Fruit fly (Drosophila melanogaster): ENCODE data around the gene PNUTS.

Gene PNUTS

DNA sequence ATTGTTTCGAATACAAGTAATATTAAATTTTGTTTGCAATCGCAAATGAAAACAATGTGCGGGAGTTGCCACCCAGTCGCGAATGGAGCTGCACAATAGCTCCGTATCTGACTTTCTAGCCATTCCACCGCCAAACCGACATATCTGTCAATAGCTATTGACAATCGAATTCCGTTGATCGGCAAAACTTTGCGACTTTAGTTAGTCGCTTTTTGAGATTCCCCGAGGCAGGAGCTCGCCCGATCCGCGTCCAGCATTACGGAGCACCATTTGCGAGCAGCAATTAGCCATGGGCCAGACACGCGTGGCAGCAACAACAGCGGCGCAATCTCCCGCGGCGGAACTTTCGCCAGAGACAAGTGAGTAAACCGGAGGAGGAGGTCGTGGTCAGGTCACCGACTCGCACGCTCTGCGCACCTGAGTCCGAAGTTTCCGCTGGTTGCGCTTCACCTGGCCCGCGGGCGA, 17.6 kb upstream of the PNUTS start, which contains the start of the genes CG4291 and kraken:
Gene CG4291 (minus strand): TSS at position 84 of the 465 bp plus-strand sequence.
Gene kraken (plus strand): TSS at position 122 of the 465 bp plus-strand sequence.
- TF ChIP-seq CG8478 (optimal IDR thresholded peaks at IDR 0.05), result no peak
- no peak for TF ChIP-seq psq (optimal IDR thresholded peaks at IDR 0.05)
- no peak for TF ChIP-seq usp (GFP tag; optimal IDR thresholded peaks at IDR 0.05)
- TF ChIP-seq EcR (GFP tag; optimal IDR thresholded peaks at IDR 0.05), result no peak
- no peak for TF ChIP-seq pan (optimal IDR thresholded peaks at IDR 0.05)
- TF ChIP-seq Dll (optimal IDR thresholded peaks at IDR 0.05), result no peak

DNA sequence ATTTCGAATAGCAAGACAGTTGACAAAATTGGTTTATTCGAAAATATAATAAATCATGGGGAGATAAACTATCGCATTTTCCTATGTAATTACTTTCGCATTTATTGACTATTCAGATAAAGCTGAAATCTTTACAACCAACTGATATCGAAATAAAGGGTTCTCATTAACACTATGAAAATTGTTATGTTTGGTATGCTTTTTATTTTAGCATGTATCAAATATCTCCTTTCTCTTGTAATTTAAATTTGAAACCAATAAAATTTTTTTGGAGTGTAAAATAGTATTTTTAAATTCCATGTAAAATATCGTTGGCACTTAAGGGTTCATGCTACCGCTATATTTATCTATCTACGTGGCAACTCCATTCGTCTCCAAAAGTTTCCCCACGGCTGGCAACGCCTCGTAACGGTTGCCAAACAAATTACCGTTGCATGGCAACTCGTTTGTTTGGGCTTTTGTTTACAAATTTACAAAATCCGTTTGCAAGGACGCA, 15.2 kb upstream of the PNUTS start, which contains the start of gene CG13949:
Gene CG13949 (plus strand): TSS at position 286 of the 496 bp plus-strand sequence.
- no peak for TF ChIP-seq CG8478 (optimal IDR thresholded peaks at IDR 0.05)
- TF ChIP-seq usp (GFP tag; optimal IDR thresholded peaks at IDR 0.05), result no peak
- TF ChIP-seq pan (optimal IDR thresholded peaks at IDR 0.05), result no peak
- no peak for TF ChIP-seq EcR (GFP tag; optimal IDR thresholded peaks at IDR 0.05)
- TF ChIP-seq Dll (optimal IDR thresholded peaks at IDR 0.05), result no peak
- TF ChIP-seq psq (optimal IDR thresholded peaks at IDR 0.05), result no peak

DNA sequence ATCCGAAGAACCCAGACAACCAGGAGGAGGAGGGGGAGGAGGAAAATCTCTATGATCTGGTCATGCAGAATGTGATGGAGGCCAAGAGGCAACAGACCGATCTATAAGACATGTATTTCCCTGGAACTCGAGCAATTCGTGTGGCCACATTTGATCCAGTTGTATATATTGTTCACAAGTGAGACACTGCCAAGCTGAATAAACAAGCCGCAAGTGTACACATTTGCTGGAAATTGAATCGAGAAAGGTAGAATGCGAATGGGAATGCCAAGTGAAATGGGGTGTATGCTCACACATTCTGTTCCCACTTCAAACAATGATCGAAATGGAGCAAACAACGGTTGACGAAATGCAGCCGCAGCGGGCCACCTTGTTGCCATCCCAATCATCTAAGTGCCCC, 14.3 kb upstream of the PNUTS start:
- no peak for TF ChIP-seq usp (GFP tag; optimal IDR thresholded peaks at IDR 0.05)
- TF ChIP-seq pan (optimal IDR thresholded peaks at IDR 0.05), result no peak
- no peak for TF ChIP-seq Dll (optimal IDR thresholded peaks at IDR 0.05)
- no peak for TF ChIP-seq psq (optimal IDR thresholded peaks at IDR 0.05)
- no peak for TF ChIP-seq EcR (GFP tag; optimal IDR thresholded peaks at IDR 0.05)
- no peak for TF ChIP-seq CG8478 (optimal IDR thresholded peaks at IDR 0.05)

DNA sequence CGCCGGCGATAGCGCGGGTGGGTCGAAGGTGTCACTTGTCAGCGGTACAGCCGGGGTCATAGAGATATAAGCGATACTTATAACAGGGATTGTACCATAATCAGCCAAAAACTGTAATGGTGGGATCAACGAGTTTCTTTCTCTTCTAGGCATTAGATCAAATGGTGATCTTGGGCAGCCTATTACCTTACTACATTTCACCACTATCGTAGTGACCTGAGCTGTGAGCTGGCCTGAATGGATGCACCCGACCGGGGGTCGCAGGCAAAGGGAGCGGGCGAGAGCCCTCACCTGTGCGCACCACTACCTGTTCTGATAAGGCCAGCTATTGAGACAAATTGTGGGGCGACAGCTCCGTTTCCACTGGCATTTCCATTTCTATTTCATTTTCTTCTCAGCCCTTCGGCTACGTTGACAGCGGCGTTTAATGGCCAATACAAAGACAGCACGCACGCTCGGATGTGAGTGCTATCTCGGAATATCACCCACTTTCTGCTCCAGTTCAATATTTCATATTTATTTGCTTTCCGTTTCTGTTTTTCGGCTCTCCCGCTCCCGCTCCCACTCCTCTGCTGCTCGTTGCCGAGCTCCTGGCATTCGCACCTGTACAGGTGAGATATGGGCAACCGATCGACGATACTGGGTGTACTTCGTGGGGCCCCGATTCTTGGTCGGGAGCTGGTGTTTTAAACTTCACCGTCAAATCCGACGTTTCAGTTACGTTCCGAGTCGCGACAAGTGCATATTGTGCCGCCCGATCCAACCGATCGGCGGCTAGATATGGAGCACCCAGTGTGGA, 13.4 kb upstream of the PNUTS start:
- TF ChIP-seq pan (optimal IDR thresholded peaks at IDR 0.05) (no peak), CG8478 (optimal IDR thresholded peaks at IDR 0.05) (no peak), EcR (GFP tag; optimal IDR thresholded peaks at IDR 0.05) (no peak), psq (optimal IDR thresholded peaks at IDR 0.05) (no peak)

DNA sequence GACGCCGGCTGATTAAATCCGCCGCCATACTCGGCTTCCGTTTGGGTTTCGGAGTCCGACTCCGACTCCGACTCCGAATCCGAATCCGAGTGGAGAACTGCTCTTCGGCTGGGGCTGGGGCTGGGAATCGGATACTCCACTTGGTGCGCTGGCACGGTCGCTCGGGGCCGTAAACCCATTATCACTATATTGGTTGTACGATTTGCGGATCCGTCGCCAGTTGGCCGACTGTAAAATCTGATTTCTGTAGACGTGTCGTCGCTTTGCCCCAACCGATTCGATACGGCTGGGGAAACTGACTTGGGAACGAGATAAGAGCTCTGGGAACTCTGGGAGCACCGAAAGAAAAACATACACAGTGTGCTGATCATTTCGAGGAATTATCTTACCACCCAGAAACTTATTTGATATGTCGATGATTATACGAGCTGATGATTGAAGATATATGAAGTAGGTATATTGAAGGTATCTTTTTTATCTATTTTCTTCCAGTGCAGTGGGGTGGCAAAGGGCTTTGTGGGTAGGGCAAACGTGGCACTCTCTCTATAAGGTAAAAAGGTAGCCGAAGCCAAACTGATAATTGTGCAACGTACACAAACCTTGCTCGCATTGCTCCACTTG, 12.3 kb upstream of the PNUTS start:
- TF ChIP-seq psq (optimal IDR thresholded peaks at IDR 0.05) (no peak), CG8478 (optimal IDR thresholded peaks at IDR 0.05) (no peak), Dll (optimal IDR thresholded peaks at IDR 0.05) (no peak), usp (GFP tag; optimal IDR thresholded peaks at IDR 0.05) (no peak), EcR (GFP tag; optimal IDR thresholded peaks at IDR 0.05) (no peak), pan (optimal IDR thresholded peaks at IDR 0.05) (no peak)

DNA sequence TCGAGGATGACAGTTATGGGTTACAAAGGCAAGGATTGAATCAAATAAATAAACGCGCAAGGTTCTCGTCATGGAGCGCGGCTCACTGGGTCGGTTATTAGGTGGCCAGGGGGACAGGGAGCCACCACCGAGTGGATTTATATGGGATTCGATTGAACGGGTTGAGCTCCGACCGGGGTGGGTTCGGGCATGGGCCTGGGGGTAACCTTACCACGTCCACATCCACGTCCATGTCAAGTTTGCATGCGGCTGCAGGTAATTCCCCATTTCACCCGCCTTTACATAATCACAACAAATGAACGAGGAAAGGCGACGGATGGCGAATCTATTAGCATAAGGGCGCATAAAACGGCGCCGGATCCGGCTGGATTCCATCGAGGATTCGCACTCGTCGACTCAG, 10.4 kb upstream of the PNUTS start, which contains the start of gene CG13950:
Gene CG13950 (plus strand): TSS at position 301 of the 400 bp plus-strand sequence.
- TF ChIP-seq CG8478 (optimal IDR thresholded peaks at IDR 0.05), result no peak
- no peak for TF ChIP-seq pan (optimal IDR thresholded peaks at IDR 0.05)

DNA sequence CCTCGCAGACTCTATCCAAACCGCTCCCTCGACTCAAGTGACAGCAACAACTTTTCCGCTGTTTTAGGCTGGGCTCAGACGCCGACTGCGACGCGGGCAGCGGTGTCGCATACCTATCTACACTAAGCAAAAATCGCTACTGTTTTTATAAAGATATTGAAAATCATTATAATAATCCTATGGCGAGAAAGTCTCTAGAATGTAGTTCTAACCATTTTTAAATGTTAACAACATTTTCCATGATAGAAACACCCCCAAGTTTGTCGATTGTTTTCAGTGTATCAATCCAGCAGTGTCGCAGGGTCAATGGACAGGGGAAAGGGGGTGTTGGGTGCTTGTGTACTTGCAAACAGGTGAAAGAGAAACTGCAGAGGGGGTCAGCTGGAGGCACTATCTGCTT, 4.4 kb upstream of the PNUTS start:
- TF ChIP-seq Dll (optimal IDR thresholded peaks at IDR 0.05) (no peak), usp (GFP tag; optimal IDR thresholded peaks at IDR 0.05) (no peak), EcR (GFP tag; optimal IDR thresholded peaks at IDR 0.05) (no peak), psq (optimal IDR thresholded peaks at IDR 0.05) (no peak)

DNA sequence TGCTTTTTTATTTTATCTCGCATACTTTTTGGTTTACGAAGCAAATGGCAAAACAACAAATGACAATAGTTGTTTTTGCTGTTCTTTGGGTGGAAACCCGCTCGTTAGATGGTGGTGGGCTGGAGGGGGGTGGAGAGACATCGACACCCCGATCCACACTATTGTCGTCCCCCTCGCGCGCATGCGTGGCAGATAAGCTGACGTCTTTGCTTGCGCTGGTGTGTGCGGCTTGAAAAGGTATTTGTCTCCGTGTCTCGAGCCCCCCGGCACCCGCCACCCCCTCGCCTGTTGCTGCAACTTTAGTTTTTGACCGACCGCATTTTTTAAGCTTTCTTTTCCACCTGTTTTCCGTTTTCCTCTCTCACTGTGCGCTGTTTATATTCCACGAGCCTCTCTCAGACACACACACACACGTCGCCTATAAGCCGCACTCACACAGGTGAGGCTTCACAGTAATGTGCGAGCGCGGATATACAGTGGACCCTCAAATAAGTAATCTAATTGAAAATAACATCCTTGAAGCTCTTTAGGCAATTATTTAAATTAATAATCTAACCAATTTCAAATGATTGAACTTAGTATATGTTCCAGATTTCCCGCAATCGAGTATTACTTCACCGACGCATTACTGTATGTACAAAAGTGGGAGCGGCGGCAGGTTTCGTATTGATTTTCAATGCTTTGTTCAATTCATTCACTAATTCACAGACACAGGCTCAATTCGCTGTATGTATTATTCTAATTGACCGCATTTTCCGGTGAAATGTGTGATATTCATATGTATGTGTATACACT, 3.1 kb upstream of the PNUTS start:
- TF ChIP-seq usp (GFP tag; optimal IDR thresholded peaks at IDR 0.05) (no peak), pan (optimal IDR thresholded peaks at IDR 0.05) (no peak)

DNA sequence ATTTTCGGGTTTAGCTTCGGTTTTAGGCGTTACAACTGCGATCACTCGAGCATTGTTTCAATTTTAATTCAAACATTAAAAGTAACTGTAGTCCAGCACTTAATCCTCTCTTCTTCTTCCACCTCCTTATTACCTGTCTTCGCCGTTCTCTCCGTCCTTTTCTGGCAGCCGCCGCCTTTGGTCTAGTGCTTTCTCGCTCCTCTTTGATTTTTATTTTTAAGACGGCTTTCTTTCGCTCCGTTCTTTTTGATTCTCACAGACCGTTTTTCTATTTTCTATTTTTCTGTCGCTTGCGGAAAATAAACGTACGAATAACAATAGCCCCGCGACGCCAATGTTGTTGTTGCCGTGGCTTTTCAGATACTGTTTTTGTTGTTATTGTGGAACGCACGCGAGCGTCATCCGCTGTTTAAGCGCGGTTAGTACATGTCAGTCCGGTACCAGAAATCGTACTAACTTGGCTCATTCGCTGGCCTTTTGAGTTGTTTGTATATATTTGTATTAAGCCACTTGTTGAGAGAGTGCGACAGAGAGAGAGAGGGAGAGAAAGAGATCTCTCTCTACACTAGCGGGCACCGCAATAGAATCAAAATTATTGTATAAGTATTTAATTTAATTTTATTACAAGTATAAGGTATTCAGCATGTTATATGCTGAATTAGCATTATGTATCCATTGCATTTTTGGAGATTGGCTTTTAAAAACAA, 2.2 kb upstream of the PNUTS start, which contains the start of gene aru:
Gene aru (minus strand): TSS at position 456 of the 707 bp plus-strand sequence.
- TF ChIP-seq CG8478 (optimal IDR thresholded peaks at IDR 0.05), result peak; percentile 25
- TF ChIP-seq usp (GFP tag; optimal IDR thresholded peaks at IDR 0.05), result no peak

DNA sequence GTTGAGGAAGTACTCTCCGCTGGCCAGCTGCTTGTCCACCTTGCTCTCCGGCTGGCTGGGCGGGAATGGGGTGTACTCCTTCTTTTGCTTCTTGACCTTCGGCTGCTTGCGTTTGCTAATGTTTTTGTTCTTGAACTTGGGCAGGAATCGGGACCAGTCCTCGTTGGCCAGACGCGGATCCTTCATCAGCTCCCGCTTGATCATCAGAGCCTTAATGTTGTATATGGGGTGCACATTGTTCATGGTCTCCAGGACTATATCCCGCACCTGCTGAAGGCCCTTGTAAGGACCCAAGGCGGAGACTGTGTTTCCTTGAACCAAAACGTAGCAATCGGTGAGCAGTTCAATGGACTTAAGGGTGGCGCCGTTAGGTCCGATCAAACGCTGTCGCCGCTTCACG, 1.3 kb upstream of the PNUTS start:
- no peak for TF ChIP-seq pan (optimal IDR thresholded peaks at IDR 0.05)
- TF ChIP-seq CG8478 (optimal IDR thresholded peaks at IDR 0.05), result no peak
- TF ChIP-seq psq (optimal IDR thresholded peaks at IDR 0.05), result no peak
- TF ChIP-seq usp (GFP tag; optimal IDR thresholded peaks at IDR 0.05), result no peak
- TF ChIP-seq Dll (optimal IDR thresholded peaks at IDR 0.05), result no peak
- TF ChIP-seq EcR (GFP tag; optimal IDR thresholded peaks at IDR 0.05), result no peak

DNA sequence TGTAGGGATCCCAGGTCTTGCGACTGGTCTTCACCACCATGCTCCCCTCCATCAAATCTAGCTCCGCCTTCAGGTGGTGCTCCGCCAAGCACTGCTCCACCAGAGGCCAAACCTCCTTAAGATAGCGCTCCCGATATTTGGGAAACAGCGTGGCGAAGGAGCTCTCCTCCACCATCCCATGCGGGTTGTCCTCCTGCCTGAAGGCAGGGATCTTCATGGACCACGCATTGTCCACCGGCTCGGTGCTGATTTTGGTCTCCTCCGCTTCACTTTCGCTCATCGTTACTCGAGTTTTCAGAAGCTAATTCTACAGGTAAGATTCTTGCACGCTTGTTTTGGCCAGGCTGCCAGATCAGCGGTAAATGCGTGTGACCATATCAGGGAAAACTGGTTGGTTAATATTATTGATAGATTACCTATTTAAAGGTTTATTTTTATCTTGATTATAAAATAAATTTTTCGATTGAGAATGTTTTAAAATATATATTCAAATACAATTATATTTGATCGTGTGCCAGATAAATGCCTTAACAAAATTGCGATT, 696 bp upstream of the PNUTS start, which contains the start of gene dbe:
Gene dbe (minus strand): TSS at position 361 of the 544 bp plus-strand sequence.
- TF ChIP-seq Dll (optimal IDR thresholded peaks at IDR 0.05) (no peak), pan (optimal IDR thresholded peaks at IDR 0.05) (peak; percentile 15)

All from whole organism.